Fruit fly (Drosophila melanogaster): ENCODE data around the gene CG44385.

DNA sequence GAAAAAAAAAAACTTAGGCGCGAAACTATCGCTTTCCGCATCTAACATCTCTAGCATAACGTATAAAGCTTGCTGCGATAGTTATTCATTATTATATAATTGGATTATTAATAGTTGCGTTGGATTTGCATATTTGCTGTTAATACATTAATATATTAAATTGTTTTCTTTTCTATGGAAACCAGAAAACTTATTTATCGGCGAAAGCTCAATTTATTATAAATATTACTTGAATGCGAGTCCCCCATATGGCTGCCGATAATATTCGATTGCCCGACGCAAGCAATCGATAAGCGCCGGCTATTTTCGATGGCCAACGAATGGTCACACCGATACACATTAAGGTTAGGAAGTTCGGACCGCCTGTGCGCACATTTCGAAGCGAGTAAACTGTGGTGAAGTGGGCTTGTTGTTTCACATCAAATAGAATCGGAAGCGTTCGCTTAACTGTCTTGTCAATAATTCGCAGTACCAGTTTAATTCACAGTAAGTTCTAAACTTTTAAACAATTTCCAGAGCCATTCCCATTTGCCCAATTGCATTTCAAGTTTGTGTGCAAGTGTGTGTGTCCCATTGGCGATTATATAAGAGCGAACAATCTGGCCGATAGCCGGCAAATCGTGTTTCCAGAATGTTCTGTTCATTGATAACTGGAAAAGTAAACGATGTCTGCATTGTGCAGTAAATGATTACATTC, 23.9 kb downstream of the CG44385 start, which contains the start of gene Hsp60A:
- peak; percentile 73 for TF ChIP-seq CG1620 (GFP tag; optimal IDR thresholded peaks at IDR 0.05)
- no peak for TF ChIP-seq Mnt (GFP tag; optimal IDR thresholded peaks at IDR 0.05)
- TF ChIP-seq cic (GFP tag; optimal IDR thresholded peaks at IDR 0.05): peak; percentile 3
- no peak for TF ChIP-seq kay (GFP tag; ENCODE audit: borderline replicate concordance)
- TF ChIP-seq CG12768 (GFP tag; optimal IDR thresholded peaks at IDR 0.05): no peak
- peak; percentile 76 for TF ChIP-seq CG7101 (tag; optimal IDR thresholded peaks at IDR 0.05)
- no peak for TF ChIP-seq CG7045 (GFP tag; optimal IDR thresholded peaks at IDR 0.05)
- TF ChIP-seq Crg-1 (GFP tag; optimal IDR thresholded peaks at IDR 0.05): peak; percentile 14

Data from whole organism, adult.